Fruit fly (Drosophila melanogaster) whole organism, prepupa: ENCODE measurements around the gene CG34290.
A peak's percentile ranks its signal among the peaks of the same experiment; 100 is the strongest.

Experiments
- Blimp-1 ChIP-seq: fragments of 200-800 bp; sonication (Bioruptor generic); optimal IDR thresholded peaks from 3 replicates; lab custom pipeline; 2017; ENCODE audit warnings: missing biosample characterization, missing genetic modification characterization, mild to moderate bottlenecking, moderate library complexity, missing genetic modification reagents
- CG10631 ChIP-seq: fragments of 200-800 bp; sonication (Bioruptor generic); optimal IDR thresholded peaks from 2 replicates; lab custom pipeline; 2016; ENCODE audit warnings: missing biosample characterization, missing genetic modification characterization
- CG10669 ChIP-seq: fragments of 200-800 bp; sonication (Bioruptor generic); optimal IDR thresholded peaks from 3 replicates; lab custom pipeline; 2018; ENCODE audit warnings: missing biosample characterization, mild to moderate bottlenecking, missing genetic modification characterization, moderate library complexity
- CG11902 ChIP-seq: fragments of 200-800 bp; sonication (Bioruptor generic); optimal IDR thresholded peaks from 3 replicates; lab custom pipeline; 2016; ENCODE audit warnings: missing biosample characterization, missing genetic modification characterization
- CG1621 ChIP-seq: fragments of 200-800 bp; sonication (Bioruptor generic); optimal IDR thresholded peaks from 3 replicates; lab custom pipeline; 2018; ENCODE audit warnings: missing biosample characterization, mild to moderate bottlenecking, missing genetic modification characterization
- CG31627 ChIP-seq: fragments of 200-800 bp; sonication (Bioruptor generic); optimal IDR thresholded peaks from 3 replicates; lab custom pipeline; 2016; ENCODE audit warnings: missing biosample characterization, missing genetic modification characterization
- CG34406 ChIP-seq: fragments of 200-800 bp; sonication (Bioruptor generic); optimal IDR thresholded peaks from 3 replicates; lab custom pipeline; 2016; ENCODE audit warnings: missing biosample characterization, missing genetic modification characterization
- CG3919 ChIP-seq: fragments of 200-800 bp; sonication (Bioruptor generic); optimal IDR thresholded peaks from 3 replicates; lab custom pipeline; 2016; ENCODE audit warnings: missing biosample characterization, missing genetic modification characterization
- CG6163 ChIP-seq: fragments of 200-800 bp; sonication (Bioruptor generic); IDR thresholded peaks from 3 replicates; pipeline ENCODE4 v1.3.6; 2022; ENCODE audit warnings: missing biosample characterization, missing genetic modification characterization
- CG6276 ChIP-seq: fragments of 200-800 bp; sonication (Bioruptor generic); optimal IDR thresholded peaks from 2 replicates; lab custom pipeline; 2017; ENCODE audit warnings: missing biosample characterization, mild to moderate bottlenecking, missing genetic modification characterization
- CG6792 ChIP-seq: fragments of 200-800 bp; sonication (Bioruptor generic); optimal IDR thresholded peaks from 3 replicates; lab custom pipeline; 2016; ENCODE audit warnings: missing biosample characterization, missing genetic modification characterization
- CG6808 ChIP-seq: fragments of 200-800 bp; sonication (Bioruptor generic); optimal IDR thresholded peaks from 3 replicates; lab custom pipeline; 2017; ENCODE audit warnings: missing biosample characterization, missing genetic modification characterization, mild to moderate bottlenecking, moderate library complexity, missing genetic modification reagents
- CG6854 ChIP-seq: fragments of 200-800 bp; sonication (Bioruptor generic); optimal IDR thresholded peaks from 2 replicates; lab custom pipeline; 2017; ENCODE audit warnings: missing biosample characterization, mild to moderate bottlenecking, missing genetic modification characterization
- CG8119 ChIP-seq: fragments of 200-800 bp; sonication (Bioruptor generic); IDR thresholded peaks from 3 replicates; pipeline ENCODE4 v1.3.6; 2022; ENCODE audit warnings: missing biosample characterization, missing genetic modification characterization
- CG8319 ChIP-seq: fragments of 200-800 bp; sonication (Bioruptor generic); optimal IDR thresholded peaks from 3 replicates; lab custom pipeline; 2016; ENCODE audit warnings: missing biosample characterization, missing genetic modification characterization
- CG8632 ChIP-seq: fragments of 200-800 bp; sonication (Bioruptor generic); optimal IDR thresholded peaks from 3 replicates; lab custom pipeline; 2016; ENCODE audit warnings: missing biosample characterization, missing genetic modification characterization
- CG9139 ChIP-seq: fragments of 200-800 bp; sonication (Bioruptor generic); optimal IDR thresholded peaks from 3 replicates; lab custom pipeline; 2017; ENCODE audit warnings: missing biosample characterization, mild to moderate bottlenecking, missing genetic modification characterization
- Eip75B ChIP-seq: fragments of 200-800 bp; sonication (Bioruptor generic); optimal IDR thresholded peaks from 3 replicates; lab custom pipeline; 2016; ENCODE audit warnings: missing biosample characterization, missing genetic modification characterization
- Eip78C ChIP-seq: fragments of 200-800 bp; sonication (Bioruptor generic); peaks from one replicate; lab custom pipeline; 2016; ENCODE audit warnings: missing biosample characterization, missing genetic modification characterization
- Eip93F ChIP-seq: fragments of 200-800 bp; sonication (Bioruptor generic); optimal IDR thresholded peaks from 2 replicates; lab custom pipeline; 2016; ENCODE audit warnings: missing biosample characterization, mild to moderate bottlenecking, missing genetic modification characterization
- Ets21C ChIP-seq: fragments of 200-800 bp; sonication (Bioruptor generic); optimal IDR thresholded peaks from 3 replicates; lab custom pipeline; 2016; ENCODE audit warnings: missing biosample characterization, missing genetic modification characterization
- Ets96B ChIP-seq: fragments of 200-800 bp; optimal IDR thresholded peaks from 2 replicates; lab custom pipeline; 2019; ENCODE audit warnings: missing biosample characterization, mild to moderate bottlenecking, missing genetic modification characterization, moderate library complexity
- Hr38 ChIP-seq: sonication (Bioruptor generic); optimal IDR thresholded peaks from 2 replicates; lab custom pipeline; 2016; ENCODE audit warnings: missing biosample characterization, missing genetic modification characterization
- Hr39 ChIP-seq: fragments of 200-800 bp; sonication (Bioruptor generic); optimal IDR thresholded peaks from 2 replicates; lab custom pipeline; 2016; ENCODE audit warnings: missing biosample characterization, missing genetic modification characterization
- Hr4 ChIP-seq: fragments of 200-800 bp; sonication (Bioruptor generic); optimal IDR thresholded peaks from 3 replicates; lab custom pipeline; 2016; ENCODE audit warnings: missing biosample characterization, missing genetic modification characterization
- OdsH ChIP-seq: fragments of 200-800 bp; sonication (Bioruptor generic); optimal IDR thresholded peaks from 3 replicates; lab custom pipeline; 2016; ENCODE audit warnings: missing biosample characterization, missing genetic modification characterization
- Smox ChIP-seq: fragments of 200-800 bp; sonication (Bioruptor generic); optimal IDR thresholded peaks from 3 replicates; lab custom pipeline; 2016; ENCODE audit warnings: missing biosample characterization, missing genetic modification characterization
- Sox102F ChIP-seq: fragments of 200-800 bp; sonication (Bioruptor generic); optimal IDR thresholded peaks from 2 replicates; lab custom pipeline; 2016; ENCODE audit warnings: missing biosample characterization, mild to moderate bottlenecking, missing genetic modification characterization
- Sox14 ChIP-seq: fragments of 200-800 bp; sonication (Bioruptor generic); optimal IDR thresholded peaks from 3 replicates; lab custom pipeline; 2016; ENCODE audit warnings: missing biosample characterization, missing genetic modification characterization
- achi ChIP-seq: fragments of 200-800 bp; sonication (Bioruptor generic); optimal IDR thresholded peaks from 3 replicates; lab custom pipeline; 2016; ENCODE audit warnings: missing biosample characterization, missing genetic modification characterization
- acj6 ChIP-seq: fragments of 200-800 bp; sonication (Bioruptor generic); optimal IDR thresholded peaks from 3 replicates; lab custom pipeline; 2016; ENCODE audit warnings: missing biosample characterization, missing genetic modification characterization
- dac ChIP-seq: fragments of 200-800 bp; sonication (Bioruptor generic); optimal IDR thresholded peaks from 2 replicates; lab custom pipeline; 2017; ENCODE audit warnings: missing biosample characterization, mild to moderate bottlenecking, missing genetic modification characterization
- dsx ChIP-seq: fragments of 200-800 bp; optimal IDR thresholded peaks from 3 replicates; lab custom pipeline; 2019; ENCODE audit warnings: missing biosample characterization, mild to moderate bottlenecking, missing genetic modification characterization, moderate library complexity; ENCODE audit not compliant: poor library complexity, severe bottlenecking
- esn ChIP-seq: fragments of 200-800 bp; sonication (Bioruptor generic); optimal IDR thresholded peaks from 2 replicates; lab custom pipeline; 2016; ENCODE audit warnings: missing biosample characterization, mild to moderate bottlenecking, missing genetic modification characterization, moderate library complexity
- fd59A ChIP-seq: fragments of 200-800 bp; sonication (Bioruptor generic); optimal IDR thresholded peaks from 2 replicates; lab custom pipeline; 2017; ENCODE audit warnings: missing biosample characterization, mild to moderate bottlenecking, missing genetic modification characterization, missing genetic modification reagents
- fd85E ChIP-seq: fragments of 200-800 bp; sonication (Bioruptor generic); optimal IDR thresholded peaks from 3 replicates; lab custom pipeline; 2016; ENCODE audit warnings: missing biosample characterization, missing genetic modification characterization
- fkh ChIP-seq: fragments of 200-800 bp; sonication (Bioruptor generic); optimal IDR thresholded peaks from 3 replicates; lab custom pipeline; 2017; ENCODE audit warnings: missing biosample characterization, mild to moderate bottlenecking, missing genetic modification characterization, moderate library complexity
- net ChIP-seq: fragments of 200-800 bp; sonication (Bioruptor generic); optimal IDR thresholded peaks from 3 replicates; lab custom pipeline; 2016; ENCODE audit warnings: missing biosample characterization, missing genetic modification characterization
- pdm3 ChIP-seq: fragments of 200-800 bp; sonication (Bioruptor generic); optimal IDR thresholded peaks from 3 replicates; lab custom pipeline; 2016; ENCODE audit warnings: missing biosample characterization, missing genetic modification characterization
- salr ChIP-seq, 2 experiments: fragments of 200-800 bp; sonication (Bioruptor generic); optimal IDR thresholded peaks; 3 replicates each; lab custom pipeline; 2016 to 2018; ENCODE audit warnings: missing biosample characterization in 2 of 2, missing genetic modification characterization in 2 of 2, mild to moderate bottlenecking in 1 of 2
- spab ChIP-seq: fragments of 200-800 bp; sonication (Bioruptor generic); optimal IDR thresholded peaks from 2 replicates; lab custom pipeline; 2017; ENCODE audit warnings: missing biosample characterization, mild to moderate bottlenecking, missing genetic modification characterization, missing genetic modification reagents
- svp ChIP-seq: fragments of 200-800 bp; sonication (Bioruptor generic); peaks from one replicate; lab custom pipeline; 2016; ENCODE audit warnings: missing biosample characterization, missing genetic modification characterization
- topi ChIP-seq: fragments of 200-800 bp; sonication (Bioruptor generic); optimal IDR thresholded peaks from 3 replicates; lab custom pipeline; 2016; ENCODE audit warnings: missing biosample characterization, missing genetic modification characterization
- vri ChIP-seq: fragments of 200-800 bp; sonication (Bioruptor generic); optimal IDR thresholded peaks from 3 replicates; lab custom pipeline; 2016; ENCODE audit warnings: missing biosample characterization, mild to moderate bottlenecking, missing genetic modification characterization

Gene CG34290

DNA sequence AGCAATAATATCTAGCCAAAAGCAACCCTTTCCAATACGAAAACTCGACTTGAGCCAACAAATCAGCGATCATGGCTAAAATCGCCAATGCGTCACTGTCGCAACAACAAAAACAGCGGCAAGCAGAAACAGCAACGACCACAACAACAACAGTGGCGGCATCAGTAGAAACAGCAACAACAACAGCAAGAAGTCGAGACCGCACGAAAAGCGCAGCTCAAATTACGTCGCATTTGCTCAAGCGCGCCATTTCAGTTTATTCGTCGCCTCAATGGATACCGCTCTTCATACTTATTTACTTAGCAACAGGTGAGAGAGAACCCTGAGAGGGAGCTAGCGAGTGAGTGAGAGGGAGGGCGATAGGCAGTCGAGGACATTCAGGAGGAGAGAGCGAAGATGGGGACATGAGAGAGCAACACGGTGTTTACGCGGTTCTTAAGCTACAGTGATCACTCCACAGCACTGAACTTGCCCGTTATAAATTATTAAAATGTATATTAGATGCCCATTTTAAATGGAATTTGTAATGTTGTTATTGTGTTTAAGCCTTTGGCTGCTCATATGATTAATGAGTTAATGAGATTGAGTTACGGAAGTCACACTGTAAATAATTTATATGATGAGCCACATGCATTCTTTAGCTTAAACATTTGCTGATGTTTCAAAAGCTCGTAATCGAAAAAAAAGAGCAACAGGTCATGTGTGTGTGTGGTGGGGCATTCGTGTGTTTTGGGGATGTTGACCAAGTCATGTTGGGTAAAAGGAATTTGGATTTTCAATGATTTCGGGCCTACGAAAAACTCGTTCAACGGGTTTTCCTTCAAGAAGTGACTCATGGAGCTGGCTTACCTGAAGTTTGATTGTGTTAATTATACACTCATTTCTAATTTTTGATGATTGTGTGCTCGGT is 6.2 kb upstream of the CG34290 start (continued):
- peak; percentile 98 for TF ChIP-seq Ets21C (GFP tag; lab: Kevin White, UChicago)
- TF ChIP-seq vri (GFP tag; lab: Kevin White, UChicago) = peak; percentile 99
- peak; percentile 89 for TF ChIP-seq CG9139 (GFP tag; lab: Kevin White, UChicago)
- TF ChIP-seq dac (GFP tag; lab: Kevin White, UChicago) = peak; percentile 72
- peak; percentile 99 for TF ChIP-seq Smox (GFP tag; lab: Kevin White, UChicago)
- peak; percentile 99 for TF ChIP-seq Sox102F (GFP tag; lab: Kevin White, UChicago)
- TF ChIP-seq Eip93F (GFP tag; lab: Kevin White, UChicago) = peak; percentile 98
- TF ChIP-seq acj6 (GFP tag; lab: Kevin White, UChicago) = peak; percentile 99
- peak; percentile 98 for TF ChIP-seq pdm3 (GFP tag; lab: Kevin White, UChicago)
- TF ChIP-seq CG6792 (GFP tag; lab: Kevin White, UChicago) = peak; percentile 99
- TF ChIP-seq Hr38 (GFP tag; lab: Kevin White, UChicago) = no peak
- TF ChIP-seq CG3919 (GFP tag; lab: Kevin White, UChicago) = peak; percentile 99
- TF ChIP-seq Hr39 (GFP tag; lab: Kevin White, UChicago) = peak; percentile 99
- no peak for TF ChIP-seq CG6276 (GFP tag; lab: Kevin White, UChicago)
- peak; percentile 99 for TF ChIP-seq CG31627 (GFP tag; lab: Kevin White, UChicago)
- peak; percentile 83 for TF ChIP-seq CG8319 (GFP tag; lab: Kevin White, UChicago)
- peak; percentile 69 for TF ChIP-seq fkh (GFP tag; lab: Kevin White, UChicago)
- TF ChIP-seq spab (GFP tag; lab: Kevin White, UChicago) = peak; percentile 96
- peak; percentile 97 for TF ChIP-seq fd59A (GFP tag; lab: Kevin White, UChicago)
- TF ChIP-seq achi = peak; percentile 96
- TF ChIP-seq svp (GFP tag; lab: Kevin White, UChicago) = peak; percentile 100
- TF ChIP-seq net (GFP tag; lab: Kevin White, UChicago) = peak; percentile 97
- peak; percentile 100 for TF ChIP-seq Eip78C (GFP tag; lab: Kevin White, UChicago)
- peak; percentile 90 for TF ChIP-seq Hr4 (GFP tag; lab: Kevin White, UChicago)
- peak; percentile 92 for TF ChIP-seq fd85E (GFP tag; lab: Kevin White, UChicago)
- TF ChIP-seq CG6163 (GFP tag; lab: Robert Waterston, UW) = peak; percentile 98
- peak; percentile 97 for TF ChIP-seq CG8632 (GFP tag; lab: Kevin White, UChicago)
- peak; percentile 99 for TF ChIP-seq esn (GFP tag; lab: Kevin White, UChicago)
- TF ChIP-seq OdsH (GFP tag; lab: Kevin White, UChicago) = peak; percentile 98
- TF ChIP-seq CG34406 (GFP tag; lab: Kevin White, UChicago) = peak; percentile 98
- TF ChIP-seq CG10631 (GFP tag; lab: Kevin White, UChicago) = peak; percentile 98
- TF ChIP-seq salr (GFP tag; optimal IDR thresholded peaks at IDR 0.05; lab: Kevin White, UChicago) = peak; percentile 91 to 97
- TF ChIP-seq Eip75B = peak; percentile 99
- peak; percentile 94 for TF ChIP-seq CG6808 (GFP tag; lab: Kevin White, UChicago)
- TF ChIP-seq CG8119 (GFP tag; lab: Robert Waterston, UW) = peak; percentile 89
- peak; percentile 97 for TF ChIP-seq Ets96B

- TF ChIP-seq fd85E (GFP tag; lab: Kevin White, UChicago) (no peak), CG8119 (GFP tag; lab: Robert Waterston, UW) (no peak), OdsH (GFP tag; lab: Kevin White, UChicago) (peak; percentile 12), CG9139 (GFP tag; lab: Kevin White, UChicago) (peak; percentile 38), CG6854 (GFP tag; lab: Kevin White, UChicago) (peak; percentile 45), vri (GFP tag; lab: Kevin White, UChicago) (peak; percentile 69), CG11902 (GFP tag; lab: Kevin White, UChicago) (no peak), fd59A (GFP tag; lab: Kevin White, UChicago) (no peak), Blimp-1 (GFP tag; lab: Kevin White, UChicago) (no peak), dsx (GFP tag; lab: Kevin White, UChicago) (peak; percentile 30), CG6276 (GFP tag; lab: Kevin White, UChicago) (no peak), topi (peak; percentile 35), Sox102F (GFP tag; lab: Kevin White, UChicago) (peak; percentile 71), CG1621 (tag; lab: Kevin White, UChicago) (peak; percentile 40), CG10669 (no peak), Eip93F (GFP tag; lab: Kevin White, UChicago) (no peak), pdm3 (GFP tag; lab: Kevin White, UChicago) (peak; percentile 42), Hr39 (GFP tag; lab: Kevin White, UChicago) (peak; percentile 35), salr (GFP tag; optimal IDR thresholded peaks at IDR 0.05; lab: Kevin White, UChicago) (no peak), Sox14 (GFP tag; lab: Kevin White, UChicago) (peak; percentile 67), CG31627 (GFP tag; lab: Kevin White, UChicago) (peak; percentile 38), net (GFP tag; lab: Kevin White, UChicago) (peak; percentile 44)
Observed at dm6 chr3R:24294784-24295555, 5.4 kb upstream of the CG34290 start, which contains the start of gene crb. TSS of gene crb (plus strand) at chr3R:24295078.
